Fruit fly (Drosophila melanogaster): ENCODE measurements around the gene myd.

The myd gene

DNA sequence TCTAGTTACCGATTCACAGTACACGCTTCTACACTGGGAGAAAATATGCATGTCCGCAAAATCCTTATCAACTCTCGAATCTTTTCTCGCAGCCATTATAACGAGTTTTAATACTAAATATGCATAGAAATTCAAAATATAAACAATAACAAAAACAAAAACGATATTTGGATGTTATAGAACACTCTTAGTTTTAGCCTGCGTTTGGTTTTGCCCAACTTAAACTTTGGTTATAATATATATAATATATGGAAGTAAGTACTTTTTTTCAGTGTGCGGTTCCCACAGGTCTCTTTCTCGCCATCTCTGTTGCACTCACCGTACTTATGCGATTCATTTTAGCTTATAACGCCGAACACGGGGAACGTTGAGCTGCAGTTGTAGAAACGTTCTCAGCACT lies 31.3 kb downstream of the myd start, which contains the start of gene cry (continued):
- TF ChIP-seq sd (tag; optimal IDR thresholded peaks at IDR 0.05), result no peak
- TF ChIP-seq pum (GFP tag; optimal IDR thresholded peaks at IDR 0.05), result no peak
- peak; percentile 68 for TF ChIP-seq CG13424 (tag; optimal IDR thresholded peaks at IDR 0.05)
- TF ChIP-seq CG12299 (tag; optimal IDR thresholded peaks at IDR 0.05), result no peak
- no peak for TF ChIP-seq CG31365 (tag; optimal IDR thresholded peaks at IDR 0.05)
- TF ChIP-seq CG4707 (GFP tag; optimal IDR thresholded peaks at IDR 0.05), result no peak
- TF ChIP-seq Dll (GFP tag; IDR thresholded peaks at IDR 0.05; ENCODE audit: partially characterized antibody), result no peak
- no peak for TF ChIP-seq CG11247 (GFP tag; IDR thresholded peaks at IDR 0.05)
- TF ChIP-seq zfh1 (GFP tag; IDR thresholded peaks at IDR 0.05), result no peak
- TF ChIP-seq MBD-R2 (GFP tag; IDR thresholded peaks at IDR 0.05), result no peak
- no peak for TF ChIP-seq CG7357 (GFP tag; IDR thresholded peaks at IDR 0.05)
- TF ChIP-seq CG6765 (GFP tag; optimal IDR thresholded peaks at IDR 0.05), result no peak
- TF ChIP-seq CG10979 (tag; optimal IDR thresholded peaks at IDR 0.05), result peak; percentile 84
- TF ChIP-seq HLH4C (GFP tag; IDR thresholded peaks at IDR 0.05; ENCODE audit: partially characterized antibody), result no peak
- no peak for TF ChIP-seq ERR (GFP tag; optimal IDR thresholded peaks at IDR 0.05)
- peak; percentile 52 for TF ChIP-seq CG32772 (GFP tag; IDR thresholded peaks at IDR 0.05)
- no peak for TF ChIP-seq HLH54F (GFP tag; optimal IDR thresholded peaks at IDR 0.05)
- no peak for TF ChIP-seq ap (GFP tag; IDR thresholded peaks at IDR 0.05)
- TF ChIP-seq CG8765 (GFP tag; IDR thresholded peaks at IDR 0.05), result no peak
- TF ChIP-seq Max (GFP tag; optimal IDR thresholded peaks at IDR 0.05), result peak; percentile 39
- no peak for TF ChIP-seq amos (GFP tag; IDR thresholded peaks at IDR 0.05; ENCODE audit: partially characterized antibody)
- no peak for TF ChIP-seq CG13123 (GFP tag; optimal IDR thresholded peaks at IDR 0.05)
- TF ChIP-seq lbe (GFP tag; optimal IDR thresholded peaks at IDR 0.05), result no peak
- TF ChIP-seq Bdp1 (GFP tag; optimal IDR thresholded peaks at IDR 0.05), result no peak
- TF ChIP-seq trh (GFP tag; optimal IDR thresholded peaks at IDR 0.05), result no peak
- TF ChIP-seq CG43689 (GFP tag; IDR thresholded peaks at IDR 0.05), result no peak
- TF ChIP-seq CG9797 (GFP tag; optimal IDR thresholded peaks at IDR 0.05), result no peak
- peak; percentile 25 for TF ChIP-seq jing (GFP tag; optimal IDR thresholded peaks at IDR 0.05)
- TF ChIP-seq CG12659 (GFP tag; optimal IDR thresholded peaks at IDR 0.05), result peak; percentile 24
- no peak for TF ChIP-seq nerfin-2 (GFP tag; IDR thresholded peaks at IDR 0.05; ENCODE audit: partially characterized antibody)
- no peak for TF ChIP-seq dm (GFP tag; optimal IDR thresholded peaks at IDR 0.05)
- peak; percentile 56; the same call in 1 of the 2 replicates for TF ChIP-seq CG6689 (GFP tag; IDR thresholded peaks at IDR 0.05)
- no peak for TF ChIP-seq CG1832 (GFP tag; optimal IDR thresholded peaks at IDR 0.05)
- no peak for TF ChIP-seq lov (optimal IDR thresholded peaks at IDR 0.05)
- TF ChIP-seq lov (GFP tag; IDR thresholded peaks at IDR 0.05), result no peak
- TF ChIP-seq CG8478 (optimal IDR thresholded peaks at IDR 0.05), result no peak
- no peak for TF ChIP-seq ci (GFP tag; IDR thresholded peaks at IDR 0.05)
- no peak for TF ChIP-seq CG14965 (GFP tag; optimal IDR thresholded peaks at IDR 0.05; ENCODE audit: borderline replicate concordance)
- TF ChIP-seq crol (GFP tag; IDR thresholded peaks at IDR 0.05), result no peak
- TF ChIP-seq CG34376 (GFP tag; optimal IDR thresholded peaks at IDR 0.05), result no peak
- no peak for TF ChIP-seq wdn (GFP tag; IDR thresholded peaks at IDR 0.05)
- TF ChIP-seq CG14860 (GFP tag; IDR thresholded peaks at IDR 0.05; ENCODE audit: partially characterized antibody), result no peak
- TF ChIP-seq Hey (tag; optimal IDR thresholded peaks at IDR 0.05), result no peak
- TF ChIP-seq gce (GFP tag; IDR thresholded peaks at IDR 0.05), result no peak
- TF ChIP-seq CG30020 (tag; optimal IDR thresholded peaks at IDR 0.05), result no peak
- no peak for TF ChIP-seq maf-S (GFP tag; optimal IDR thresholded peaks at IDR 0.05)
- TF ChIP-seq MTF-1 (GFP tag; optimal IDR thresholded peaks at IDR 0.05; ENCODE audit: borderline replicate concordance), result no peak
- TF ChIP-seq CG13287 (GFP tag; IDR thresholded peaks at IDR 0.05; ENCODE audit: partially characterized antibody), result no peak
- peak; percentile 34 for TF ChIP-seq CG3407 (GFP tag; optimal IDR thresholded peaks at IDR 0.05)
- peak; percentile 63 for TF ChIP-seq tio (GFP tag; optimal IDR thresholded peaks at IDR 0.05)
- TF ChIP-seq CG11085 (GFP tag; IDR thresholded peaks at IDR 0.05), result no peak
- TF ChIP-seq Atf3 (GFP tag; optimal IDR thresholded peaks at IDR 0.05), result no peak
